Fruit fly (Drosophila melanogaster): ENCODE measurements around the gene CG43965.

Gene CG43965

dm6 chr3L:8700643-8701208, 24.8 kb downstream of the CG43965 start:
- TF ChIP-seq PHDP (tag; optimal IDR thresholded peaks at IDR 0.05): peak; percentile 82
- TF ChIP-seq fru (optimal IDR thresholded peaks at IDR 0.05): no peak
- peak; percentile 71 for TF ChIP-seq Ssrp (tag; optimal IDR thresholded peaks at IDR 0.05)
- TF ChIP-seq Sox100B (GFP tag; optimal IDR thresholded peaks at IDR 0.05): peak; percentile 71
- TF ChIP-seq unc-4 (GFP tag; IDR thresholded peaks at IDR 0.05; ENCODE audit: partially characterized antibody): no peak
- TF ChIP-seq ssp (GFP tag; IDR thresholded peaks at IDR 0.05): peak; percentile 61
- no peak for TF ChIP-seq stwl (tag; optimal IDR thresholded peaks at IDR 0.05)
- TF ChIP-seq CG10959 (GFP tag; IDR thresholded peaks at IDR 0.05): peak; percentile 44
- TF ChIP-seq MBD-R2 (GFP tag; IDR thresholded peaks at IDR 0.05): peak; percentile 55
- peak; percentile 60 for TF ChIP-seq D19B (GFP tag; optimal IDR thresholded peaks at IDR 0.05)
- peak; percentile 59 for TF ChIP-seq Usf (GFP tag; optimal IDR thresholded peaks at IDR 0.05)
- TF ChIP-seq CG1024 (GFP tag; IDR thresholded peaks at IDR 0.05): 0 out of 2 replicates have a peak, but pooled peaks have one; percentile 12
- TF ChIP-seq eve (GFP tag; optimal IDR thresholded peaks at IDR 0.05): peak in 1 of 2 experiments; percentile 90
- TF ChIP-seq bigmax (GFP tag; optimal IDR thresholded peaks at IDR 0.05): no peak
- no peak for TF ChIP-seq ftz-f1 (GFP tag; optimal IDR thresholded peaks at IDR 0.05)
- TF ChIP-seq ci (GFP tag; IDR thresholded peaks at IDR 0.05): peak; percentile 58
- TF ChIP-seq mam (GFP tag; optimal IDR thresholded peaks at IDR 0.05): peak; percentile 80
- TF ChIP-seq Hey (tag; optimal IDR thresholded peaks at IDR 0.05): peak; percentile 82
- TF ChIP-seq peb (GFP tag; IDR thresholded peaks at IDR 0.05): peak; percentile 34; the same call in 1 of the 2 replicates
- peak; percentile 77 for TF ChIP-seq CG7357 (GFP tag; IDR thresholded peaks at IDR 0.05)
- TF ChIP-seq CG7745 (tag; optimal IDR thresholded peaks at IDR 0.05): no peak
- TF ChIP-seq Gsc (GFP tag; IDR thresholded peaks at IDR 0.05): 0 out of 2 replicates have a peak, but pooled peaks have one; percentile 24
- TF ChIP-seq CG9797 (GFP tag; optimal IDR thresholded peaks at IDR 0.05): no peak
- TF ChIP-seq CG12299 (tag; optimal IDR thresholded peaks at IDR 0.05): peak; percentile 25
- TF ChIP-seq crol (GFP tag; IDR thresholded peaks at IDR 0.05): no peak
- peak; percentile 57 for TF ChIP-seq CG14710 (tag; optimal IDR thresholded peaks at IDR 0.05)
- TF ChIP-seq Ada2b (GFP tag; IDR thresholded peaks at IDR 0.05): peak; percentile 77
- TF ChIP-seq CG1792 (GFP tag; optimal IDR thresholded peaks at IDR 0.05): peak; percentile 59
- peak; percentile 34 for TF ChIP-seq CrebB (tag; optimal IDR thresholded peaks at IDR 0.05)
- no peak for TF ChIP-seq rib (GFP tag; IDR thresholded peaks at IDR 0.05)
- TF ChIP-seq esg (GFP tag; conservative IDR thresholded peaks at IDR 0.05): peak; percentile 74
- TF ChIP-seq sd (tag; optimal IDR thresholded peaks at IDR 0.05): peak; percentile 55
- TF ChIP-seq croc (GFP tag; conservative IDR thresholded peaks at IDR 0.05): no peak; the same call in 2 of the 3 replicates
- peak; percentile 33 for TF ChIP-seq CG15601 (tag; optimal IDR thresholded peaks at IDR 0.05)
- peak; percentile 85 for TF ChIP-seq CG11504 (tag; optimal IDR thresholded peaks at IDR 0.05)
- TF ChIP-seq mld (GFP tag; IDR thresholded peaks at IDR 0.05; ENCODE audit: partially characterized antibody): no peak
- TF ChIP-seq Med (GFP tag): peak; percentile 91
- TF ChIP-seq gsb (GFP tag; IDR thresholded peaks at IDR 0.05): peak; percentile 48; the same call in 1 of the 2 replicates
- peak; percentile 76 for TF ChIP-seq tx (GFP tag; optimal IDR thresholded peaks at IDR 0.05)
- TF ChIP-seq Hmx (GFP tag; optimal IDR thresholded peaks at IDR 0.05): peak; percentile 75
- TF ChIP-seq CG17186 (GFP tag; optimal IDR thresholded peaks at IDR 0.05): peak; percentile 6
- TF ChIP-seq caup (GFP tag; optimal IDR thresholded peaks at IDR 0.05; ENCODE audit: severe bottlenecking): peak; percentile 75
- peak; percentile 74 for TF ChIP-seq jumu (GFP tag; optimal IDR thresholded peaks at IDR 0.05)
- peak; percentile 56; the same call in 1 of the 2 replicates for TF ChIP-seq Adf1 (GFP tag; IDR thresholded peaks at IDR 0.05)
- TF ChIP-seq run (tag; optimal IDR thresholded peaks at IDR 0.05): peak; percentile 71
- TF ChIP-seq NFAT (GFP tag; IDR thresholded peaks at IDR 0.05): no peak
- TF ChIP-seq Fer2 (tag; optimal IDR thresholded peaks at IDR 0.05): peak; percentile 9
- peak; percentile 70 for TF ChIP-seq maf-S (GFP tag; optimal IDR thresholded peaks at IDR 0.05)
- 0 out of 2 replicates have a peak, but pooled peaks have one; percentile 34 for TF ChIP-seq seq (GFP tag; IDR thresholded peaks at IDR 0.05)
- no peak for TF ChIP-seq gfzf (GFP tag; optimal IDR thresholded peaks at IDR 0.05)
- TF ChIP-seq E2f1 (GFP tag; IDR thresholded peaks at IDR 0.05): peak; percentile 74
